Fruit fly (Drosophila melanogaster) whole organism, pupa: ENCODE measurements around the gene EMC5.

Experiments
- CG10348 ChIP-seq: fragments of 200-800 bp; sonication (Bioruptor generic); IDR thresholded peaks from 2 replicates; pipeline ENCODE4 v1.3.6; 2022; ENCODE audit warnings: missing biosample characterization, missing genetic modification characterization
- CG12605 ChIP-seq: fragments of 200-800 bp; sonication (Bioruptor generic); IDR thresholded peaks from 2 replicates; pipeline ENCODE4 v1.3.6; 2022; ENCODE audit warnings: missing biosample characterization, missing genetic modification characterization
- CG13204 ChIP-seq: fragments of 200-800 bp; sonication (Bioruptor generic); optimal IDR thresholded peaks from 2 replicates; lab custom pipeline; 2018; ENCODE audit warnings: missing biosample characterization, mild to moderate bottlenecking, missing genetic modification characterization, moderate library complexity
- CG14655 ChIP-seq: fragments of 200-800 bp; sonication (Bioruptor generic); optimal IDR thresholded peaks from 3 replicates; lab custom pipeline; 2017; ENCODE audit warnings: mild to moderate bottlenecking, missing biosample characterization, missing genetic modification reagents, missing genetic modification characterization
- CG15710 ChIP-seq: fragments of 200-800 bp; sonication (Bioruptor generic); optimal IDR thresholded peaks from 2 replicates; lab custom pipeline; 2018; ENCODE audit warnings: missing biosample characterization, mild to moderate bottlenecking, missing genetic modification characterization, moderate library complexity
- CG17806 ChIP-seq: fragments of 200-800 bp; sonication (Bioruptor generic); optimal IDR thresholded peaks from 2 replicates; lab custom pipeline; 2018; ENCODE audit warnings: missing biosample characterization, mild to moderate bottlenecking, missing genetic modification characterization, moderate library complexity
- CG32121 ChIP-seq: fragments of 200-800 bp; sonication (Bioruptor generic); IDR thresholded peaks from 2 replicates; pipeline ENCODE4 v1.3.6; 2022; ENCODE audit warnings: missing biosample characterization, missing genetic modification characterization
- CG34367 ChIP-seq: fragments of 200-800 bp; sonication (Bioruptor generic); optimal IDR thresholded peaks from 2 replicates; lab custom pipeline; 2018; ENCODE audit warnings: missing biosample characterization, mild to moderate bottlenecking, missing genetic modification characterization
- CG4496 ChIP-seq: fragments of 200-800 bp; sonication (Bioruptor generic); IDR thresholded peaks from 3 replicates; pipeline ENCODE4 v1.3.6; 2022; ENCODE audit warnings: missing biosample characterization, missing genetic modification characterization
- CG8159 ChIP-seq: fragments of 200-800 bp; sonication (Bioruptor generic); optimal IDR thresholded peaks from 3 replicates; lab custom pipeline; 2018; ENCODE audit warnings: missing biosample characterization, mild to moderate bottlenecking, missing genetic modification characterization, moderate library complexity
- CG8301 ChIP-seq: fragments of 200-800 bp; sonication (Bioruptor generic); optimal IDR thresholded peaks from 2 replicates; lab custom pipeline; 2018; ENCODE audit warnings: missing biosample characterization, mild to moderate bottlenecking, missing genetic modification characterization
- CG9948 ChIP-seq: fragments of 200-800 bp; sonication (Bioruptor generic); optimal IDR thresholded peaks from 2 replicates; lab custom pipeline; 2018; ENCODE audit warnings: missing biosample characterization, mild to moderate bottlenecking, missing genetic modification characterization, moderate library complexity
- D1 ChIP-seq: fragments of 200-800 bp; sonication (Bioruptor generic); optimal IDR thresholded peaks from 2 replicates; lab custom pipeline; 2018; ENCODE audit warnings: missing biosample characterization, mild to moderate bottlenecking, missing genetic modification characterization, moderate library complexity
- EcR ChIP-seq: fragments of 200-800 bp; sonication (Bioruptor generic); optimal IDR thresholded peaks from 3 replicates; lab custom pipeline; 2019; ENCODE audit warnings: missing biosample characterization, missing genetic modification characterization, mild to moderate bottlenecking, moderate library complexity, missing genetic modification reagents
- Ets98B ChIP-seq: fragments of 200-800 bp; sonication (Bioruptor generic); IDR thresholded peaks from 2 replicates; pipeline ENCODE4 v1.3.6; 2022; ENCODE audit warnings: missing biosample characterization, missing genetic modification characterization
- Pif1A ChIP-seq: fragments of 200-800 bp; sonication (Bioruptor generic); optimal IDR thresholded peaks from 3 replicates; lab custom pipeline; 2016; ENCODE audit warnings: missing biosample characterization, missing genetic modification characterization
- Pif1B ChIP-seq: fragments of 200-800 bp; sonication (Bioruptor generic); optimal IDR thresholded peaks from 3 replicates; lab custom pipeline; 2016; ENCODE audit warnings: missing biosample characterization, missing genetic modification characterization
- Snoo ChIP-seq: fragments of 200-800 bp; sonication (Bioruptor generic); optimal IDR thresholded peaks from 3 replicates; lab custom pipeline; 2017; ENCODE audit warnings: missing biosample characterization, mild to moderate bottlenecking, missing genetic modification characterization, inconsistent platforms
- fd96Ca ChIP-seq: fragments of 200-800 bp; sonication (Bioruptor generic); IDR thresholded peaks from 3 replicates; pipeline ENCODE4 v1.3.6; 2022; ENCODE audit warnings: missing biosample characterization, missing genetic modification characterization
- gl ChIP-seq: fragments of 200-800 bp; sonication (Bioruptor generic); optimal IDR thresholded peaks from 2 replicates; lab custom pipeline; 2018; ENCODE audit warnings: missing biosample characterization, mild to moderate bottlenecking, missing genetic modification characterization
- rn ChIP-seq: fragments of 200-800 bp; sonication (Bioruptor generic); IDR thresholded peaks from 2 replicates; pipeline ENCODE4 v1.3.6; 2022; ENCODE audit warnings: missing biosample characterization, missing genetic modification characterization

Gene EMC5

dm6 chr2L:18995660-18996417, 8.3 kb downstream of the EMC5 start, which contains the start of gene CG10650:
TSS of gene CG10650 (minus strand) at chr2L:18995934.
- TF ChIP-seq CG34367 (tag; lab: Kevin White, UChicago) (no peak), CG8301 (no peak), fd96Ca (GFP tag; lab: Robert Waterston, UW) (no peak), Pif1B (GFP tag; lab: Kevin White, UChicago) (no peak), EcR (GFP tag; lab: Kevin White, UChicago) (peak; percentile 5), Snoo (no peak)
- TF ChIP-seq, all 21 proteins: peak for 1

dm6 chr2L:18997148-18997547, 9.6 kb downstream of the EMC5 start, which contains the start of gene CG31792:
TSS of gene CG31792 (plus strand) at chr2L:18997448.
- TF ChIP-seq Pif1B (GFP tag; lab: Kevin White, UChicago) (no peak), gl (tag; lab: Kevin White, UChicago) (no peak), Pif1A (GFP tag; lab: Kevin White, UChicago) (no peak), CG32121 (GFP tag; lab: Robert Waterston, UW) (no peak), CG8301 (no peak), CG13204 (GFP tag; lab: Kevin White, UChicago) (no peak), CG14655 (GFP tag; lab: Kevin White, UChicago) (no peak), Snoo (no peak), CG34367 (tag; lab: Kevin White, UChicago) (no peak), fd96Ca (GFP tag; lab: Robert Waterston, UW) (no peak), CG17806 (tag; lab: Kevin White, UChicago) (no peak), CG10348 (GFP tag; lab: Robert Waterston, UW) (no peak)
- TF ChIP-seq, all 21 proteins: peak for 0

dm6 chr2L:19002468-19002867, 15.0 kb downstream of the EMC5 start:
- TF ChIP-seq CG15710 (tag; lab: Kevin White, UChicago): no peak
- no peak for TF ChIP-seq CG8159 (tag; lab: Kevin White, UChicago)
- TF ChIP-seq CG17806 (tag; lab: Kevin White, UChicago): no peak
- no peak for TF ChIP-seq D1
- TF ChIP-seq CG10348 (GFP tag; lab: Robert Waterston, UW): no peak
- TF ChIP-seq CG13204 (GFP tag; lab: Kevin White, UChicago): no peak
- TF ChIP-seq Snoo: no peak
- TF ChIP-seq CG4496 (GFP tag; lab: Robert Waterston, UW): no peak

- no peak for TF ChIP-seq EcR (GFP tag; lab: Kevin White, UChicago)
- TF ChIP-seq CG4496 (GFP tag; lab: Robert Waterston, UW): peak; percentile 80
- no peak for TF ChIP-seq CG10348 (GFP tag; lab: Robert Waterston, UW)
- TF ChIP-seq CG15710 (tag; lab: Kevin White, UChicago): no peak
- TF ChIP-seq rn (GFP tag; lab: Robert Waterston, UW): 0 out of 2 replicates have a peak, but pooled peaks have one; percentile 25
- peak; percentile 63 for TF ChIP-seq CG32121 (GFP tag; lab: Robert Waterston, UW)
- TF ChIP-seq CG17806 (tag; lab: Kevin White, UChicago): peak; percentile 64
- TF ChIP-seq Pif1A (GFP tag; lab: Kevin White, UChicago): no peak
- TF ChIP-seq D1: peak; percentile 84
- TF ChIP-seq CG8159 (tag; lab: Kevin White, UChicago): peak; percentile 98
- peak; percentile 60; the same call in 1 of the 2 replicates for TF ChIP-seq Ets98B (GFP tag; lab: Robert Waterston, UW)
- peak; percentile 71 for TF ChIP-seq Pif1B (GFP tag; lab: Kevin White, UChicago)
- TF ChIP-seq gl (tag; lab: Kevin White, UChicago): no peak
- peak; percentile 32 for TF ChIP-seq CG34367 (tag; lab: Kevin White, UChicago)
- TF ChIP-seq CG14655 (GFP tag; lab: Kevin White, UChicago): peak; percentile 67
- TF ChIP-seq CG12605 (GFP tag; lab: Robert Waterston, UW): no peak; the same call in 1 of the 2 replicates
- TF ChIP-seq CG9948: peak; percentile 43
- TF ChIP-seq fd96Ca (GFP tag; lab: Robert Waterston, UW): no peak
- TF ChIP-seq CG13204 (GFP tag; lab: Kevin White, UChicago): no peak
- peak; percentile 9 for TF ChIP-seq Snoo
- TF ChIP-seq CG8301: peak; percentile 61
These were observed 15.5 kb downstream of the EMC5 start, which contains the start of gene CG31793 for dm6 chr2L:19002959-19003371. TSS of gene CG31793 (plus strand) at chr2L:19003367.

dm6 chr2L:19009130-19009529, 21.6 kb downstream of the EMC5 start, which contains the start of gene RpL30:
TSS of gene RpL30 (minus strand) at chr2L:19009306.
- no peak; the same call in 2 of the 3 replicates for TF ChIP-seq fd96Ca (GFP tag; lab: Robert Waterston, UW)
- peak; percentile 60 for TF ChIP-seq CG15710 (tag; lab: Kevin White, UChicago)
- TF ChIP-seq Ets98B (GFP tag; lab: Robert Waterston, UW): peak; percentile 78
- TF ChIP-seq gl (tag; lab: Kevin White, UChicago): peak; percentile 76
- peak; percentile 51 for TF ChIP-seq CG14655 (GFP tag; lab: Kevin White, UChicago)
- TF ChIP-seq CG32121 (GFP tag; lab: Robert Waterston, UW): peak; percentile 60; the same call in 1 of the 2 replicates
- peak; percentile 90 for TF ChIP-seq Snoo
- TF ChIP-seq CG12605 (GFP tag; lab: Robert Waterston, UW): peak; percentile 91
- peak; percentile 44 for TF ChIP-seq CG17806 (tag; lab: Kevin White, UChicago)
- TF ChIP-seq CG13204 (GFP tag; lab: Kevin White, UChicago): peak; percentile 79
- TF ChIP-seq EcR (GFP tag; lab: Kevin White, UChicago): peak; percentile 31
- peak; percentile 40; the same call in 1 of the 2 replicates for TF ChIP-seq rn (GFP tag; lab: Robert Waterston, UW)
- no peak for TF ChIP-seq D1
- peak; percentile 56 for TF ChIP-seq CG8301
- TF ChIP-seq Pif1B (GFP tag; lab: Kevin White, UChicago): peak; percentile 63
- peak; percentile 79 for TF ChIP-seq CG34367 (tag; lab: Kevin White, UChicago)
- peak; percentile 66 for TF ChIP-seq CG8159 (tag; lab: Kevin White, UChicago)
- no peak for TF ChIP-seq CG10348 (GFP tag; lab: Robert Waterston, UW)
- peak; percentile 71 for TF ChIP-seq Pif1A (GFP tag; lab: Kevin White, UChicago)
- peak; percentile 31 for TF ChIP-seq CG9948
- TF ChIP-seq CG4496 (GFP tag; lab: Robert Waterston, UW): peak; percentile 83
